Worm (Caenorhabditis elegans): ENCODE results near the gene F35H10.5.

Gene F35H10.5

DNA sequence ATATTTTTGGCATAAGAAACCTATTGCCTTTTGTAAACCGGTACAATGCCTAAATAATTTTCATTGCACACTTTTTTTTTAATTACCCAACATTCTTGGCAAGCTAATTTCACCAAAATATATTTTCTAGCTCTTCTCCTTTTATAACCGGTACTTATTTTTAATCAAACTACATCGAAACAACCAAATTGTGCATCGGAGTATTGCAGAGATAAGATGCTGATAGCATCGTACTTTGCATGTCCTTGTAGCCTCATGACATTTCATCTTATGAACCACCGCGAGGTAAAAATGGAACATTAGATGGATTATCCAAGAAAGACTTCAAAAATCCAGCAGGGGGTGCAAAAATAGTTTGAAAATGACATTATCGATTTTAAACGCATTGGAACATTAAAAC is 45.3 kb upstream of the F35H10.5 start:
- TF ChIP-seq nhr-11 (tag; optimal IDR thresholded peaks at IDR 0.05) (no peak), snpc-4 (tag; optimal IDR thresholded peaks at IDR 0.05) (no peak), elt-2 (tag; optimal IDR thresholded peaks at IDR 0.05) (peak; percentile 33)

DNA sequence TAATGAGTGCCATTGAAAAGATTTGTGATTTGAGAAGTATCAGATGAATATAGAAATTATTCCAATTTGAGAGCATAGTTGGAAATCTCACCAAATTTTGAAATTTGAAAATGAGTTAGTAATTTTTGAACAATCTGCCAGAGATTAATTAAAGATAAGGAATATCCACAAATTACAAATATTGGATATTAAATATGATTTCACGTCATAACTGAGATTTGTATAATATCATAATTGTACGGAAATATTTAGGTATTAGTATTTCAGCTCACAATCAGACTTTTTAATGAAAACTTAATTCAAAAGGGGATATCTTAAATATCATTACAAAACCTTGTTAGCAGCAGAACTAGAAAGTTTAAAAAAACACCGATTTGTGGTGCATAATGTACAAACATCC is 40.7 kb upstream of the F35H10.5 start, which contains the start of gene K07H8.7:
K07H8.7 (minus strand) TSS at position 101 of the 400 bp plus-strand sequence.
- TF ChIP-seq nhr-12 (tag; optimal IDR thresholded peaks at IDR 0.05) (no peak), ztf-4 (tag; optimal IDR thresholded peaks at IDR 0.05) (no peak), C34B4.2 (tag; optimal IDR thresholded peaks at IDR 0.05) (no peak), blmp-1 (tag; optimal IDR thresholded peaks at IDR 0.05) (no peak), efl-1 (optimal IDR thresholded peaks at IDR 0.05) (no peak), efl-1 (GFP tag; optimal IDR thresholded peaks at IDR 0.05 in 1 of 2) (no peak), hpl-2 (GFP tag; optimal IDR thresholded peaks at IDR 0.05) (no peak)

DNA sequence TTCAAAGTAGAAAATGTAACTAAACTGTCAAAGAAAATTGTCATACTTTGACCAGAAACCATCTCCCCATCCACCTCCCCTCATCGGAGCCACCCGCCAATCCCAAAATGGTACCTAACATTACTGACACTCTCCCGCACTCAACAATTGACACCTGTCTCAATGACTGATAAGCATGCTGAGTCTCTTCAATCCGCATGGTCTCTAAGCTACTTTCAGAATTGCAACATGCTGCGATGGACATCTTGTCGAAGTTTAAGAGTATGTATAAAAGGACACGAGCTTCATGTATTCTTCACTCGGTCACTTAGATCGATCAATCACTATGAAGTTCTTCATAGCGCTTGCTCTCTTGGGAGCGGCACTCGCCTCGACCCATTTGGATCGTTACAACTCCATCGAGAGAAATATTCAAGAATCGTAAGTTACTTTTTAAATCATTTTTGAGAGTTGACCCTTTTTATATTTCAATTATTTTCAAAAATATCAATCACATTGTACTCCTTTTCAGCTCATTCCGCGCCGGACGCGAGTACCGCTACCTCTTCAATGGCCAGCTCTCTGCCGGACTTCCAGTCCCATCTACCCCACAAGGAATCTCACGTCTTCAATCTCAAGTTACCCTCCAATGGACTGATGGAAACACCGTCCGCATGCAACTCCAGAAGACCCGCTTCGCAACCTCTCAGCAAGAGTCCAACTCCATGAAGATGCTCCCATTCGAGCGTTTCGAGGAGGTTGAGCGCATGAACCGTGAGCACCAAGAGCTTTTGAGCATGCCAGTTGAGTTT is 39.5 kb upstream of the F35H10.5 start, which contains the start of gene vit-6:
vit-6 (plus strand) TSS at position 310 of the 791 bp plus-strand sequence.
- no peak for TF ChIP-seq skn-1 (tag; optimal IDR thresholded peaks at IDR 0.05)
- TF ChIP-seq nhr-12 (tag; optimal IDR thresholded peaks at IDR 0.05), result no peak
- TF ChIP-seq zag-1 (tag; optimal IDR thresholded peaks at IDR 0.05), result no peak
- TF ChIP-seq nhr-19 (GFP tag; conservative IDR thresholded peaks at IDR 0.05), result no peak
- TF ChIP-seq lin-13 (GFP tag; optimal IDR thresholded peaks at IDR 0.05), result no peak
- TF ChIP-seq ets-5 (GFP tag; IDR thresholded peaks at IDR 0.05), result no peak
- TF ChIP-seq tlp-1 (tag; optimal IDR thresholded peaks at IDR 0.05), result no peak
- no peak for TF ChIP-seq sptf-1 (tag; optimal IDR thresholded peaks at IDR 0.05)
- no peak for TF ChIP-seq nhr-84 (tag; optimal IDR thresholded peaks at IDR 0.05)
- no peak for TF ChIP-seq dpl-1 (GFP tag; optimal IDR thresholded peaks at IDR 0.05)
- no peak for TF ChIP-seq jun-1 (tag; optimal IDR thresholded peaks at IDR 0.05)
- TF ChIP-seq hlh-17 (GFP tag; optimal IDR thresholded peaks at IDR 0.05; ENCODE audit: borderline replicate concordance), result no peak
- TF ChIP-seq fkh-4 (tag; optimal IDR thresholded peaks at IDR 0.05; ENCODE audit: borderline replicate concordance), result no peak

DNA sequence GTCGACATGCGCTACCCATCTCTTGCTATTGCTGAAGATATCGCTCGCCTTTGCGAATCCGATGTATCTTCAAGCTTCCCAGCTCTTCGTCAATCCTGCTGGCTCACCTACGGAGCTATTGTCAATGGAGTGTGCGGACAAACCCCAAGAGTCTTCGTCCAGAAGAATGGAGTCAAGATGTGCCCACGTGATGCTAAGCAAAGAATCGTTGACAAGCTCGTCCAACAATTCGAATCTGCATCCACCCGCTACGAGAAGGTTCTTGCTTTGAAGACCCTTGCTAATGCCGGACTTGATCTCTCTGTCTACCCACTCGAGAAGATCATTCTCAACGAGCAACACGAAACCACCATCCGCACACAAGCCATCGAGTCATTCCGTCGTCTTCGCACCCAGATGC is 37.9 kb upstream of the F35H10.5 start:
- TF ChIP-seq C34B4.2 (tag; optimal IDR thresholded peaks at IDR 0.05) (no peak), aha-1 (tag; optimal IDR thresholded peaks at IDR 0.05) (no peak), efl-1 (optimal IDR thresholded peaks at IDR 0.05) (no peak), efl-1 (GFP tag; optimal IDR thresholded peaks at IDR 0.05 in 1 of 2) (no peak), mef-2 (tag; optimal IDR thresholded peaks at IDR 0.05) (no peak), skn-1 (tag; optimal IDR thresholded peaks at IDR 0.05) (no peak), pqm-1 (tag; optimal IDR thresholded peaks at IDR 0.05) (no peak), grh-1 (GFP tag; IDR thresholded peaks at IDR 0.05) (no peak), unc-30 (tag; optimal IDR thresholded peaks at IDR 0.05) (no peak), mab-9 (GFP tag; IDR thresholded peaks at IDR 0.05) (no peak), vab-15 (tag; optimal IDR thresholded peaks at IDR 0.05) (no peak), unc-62 (GFP tag; optimal IDR thresholded peaks at IDR 0.05) (no peak), tlp-1 (tag; optimal IDR thresholded peaks at IDR 0.05) (no peak)

DNA sequence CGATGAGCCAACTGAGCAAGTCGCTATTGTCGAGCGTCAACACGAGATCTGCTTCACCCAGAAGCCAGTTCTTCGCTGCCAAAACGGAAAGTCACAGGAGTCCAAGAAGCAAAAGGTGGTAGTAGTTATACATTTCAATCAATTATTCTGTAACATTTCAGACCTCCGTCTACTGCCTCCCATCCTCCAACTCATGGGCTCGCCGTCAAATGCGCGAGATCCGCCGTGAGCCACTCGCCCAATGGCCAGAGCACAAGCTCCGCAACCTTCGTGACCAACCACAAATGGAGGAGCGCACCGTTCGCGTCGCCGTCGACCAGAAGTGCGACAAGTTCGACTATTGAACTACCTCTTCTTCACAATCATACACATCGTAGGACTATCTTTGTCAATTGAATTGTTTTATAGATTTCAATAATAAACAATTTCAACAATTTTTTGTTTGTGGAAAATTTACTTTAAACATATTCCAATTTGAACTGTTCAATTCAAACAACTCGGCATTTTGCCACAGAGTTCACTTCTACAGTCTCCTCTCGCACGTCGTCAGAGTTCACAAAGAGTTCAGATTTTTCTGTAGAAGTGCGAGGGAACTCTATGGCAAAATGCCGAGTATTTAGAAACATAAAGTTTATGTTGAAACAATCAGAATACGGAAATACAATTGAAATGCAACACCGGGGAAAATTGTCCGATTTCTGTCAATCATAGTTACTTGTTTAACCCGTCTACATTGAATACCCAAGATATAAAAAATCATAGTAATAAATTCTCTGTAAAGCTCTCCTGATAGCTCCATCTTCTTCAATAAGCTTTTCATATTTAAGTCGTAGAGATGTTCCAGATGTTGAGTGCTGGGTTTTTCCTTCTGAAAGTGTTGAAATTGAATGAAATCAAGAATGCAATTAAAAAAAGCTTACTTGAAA is 34.3 kb upstream of the F35H10.5 start:
- TF ChIP-seq ceh-88 (GFP tag; IDR thresholded peaks at IDR 0.05) (no peak), pag-3 (tag; optimal IDR thresholded peaks at IDR 0.05; ENCODE audit: borderline replicate concordance, insufficient read depth) (no peak), egl-27 (tag; optimal IDR thresholded peaks at IDR 0.05) (no peak), tlp-1 (tag; optimal IDR thresholded peaks at IDR 0.05) (no peak), nhr-84 (tag; optimal IDR thresholded peaks at IDR 0.05) (no peak), nhr-19 (GFP tag; conservative IDR thresholded peaks at IDR 0.05) (no peak), C04F5.9 (tag; optimal IDR thresholded peaks at IDR 0.05) (no peak), C34B4.2 (tag; optimal IDR thresholded peaks at IDR 0.05) (no peak), aha-1 (tag; optimal IDR thresholded peaks at IDR 0.05) (no peak), nhr-28 (tag; optimal IDR thresholded peaks at IDR 0.05) (no peak), elt-2 (tag; optimal IDR thresholded peaks at IDR 0.05) (no peak), blmp-1 (tag; optimal IDR thresholded peaks at IDR 0.05) (no peak), efl-3 (GFP tag; optimal IDR thresholded peaks at IDR 0.05) (no peak), jun-1 (tag; optimal IDR thresholded peaks at IDR 0.05) (no peak), mep-1 (tag; optimal IDR thresholded peaks at IDR 0.05) (no peak), fkh-8 (tag; optimal IDR thresholded peaks at IDR 0.05) (no peak), swsn-7 (tag; optimal IDR thresholded peaks at IDR 0.05) (no peak), irx-1 (tag; optimal IDR thresholded peaks at IDR 0.05) (no peak)

All from whole organism, L1 larva.